Worm (Caenorhabditis elegans) whole organism, young adult: Measurements from ENCODE around the gene K08F11.1.

Experiments
- B0035.1 ChIP-seq: sonication (generic microtip); optimal IDR thresholded peaks from 2 replicates; lab custom pipeline; 2016; ENCODE audit warnings: missing genetic modification characterization, mild to moderate bottlenecking, missing compliant biosample characterization, missing genotype, missing genetic modification reagents
- D2030.7 ChIP-seq: fragments of 200-800 bp; sonication (Bioruptor generic); IDR thresholded peaks from 2 replicates; pipeline ENCODE4 v1.3.6; 2022; ENCODE audit warnings: missing genetic modification reagents, missing genetic modification characterization, missing compliant biosample characterization
- F10E7.11 ChIP-seq: sonication (generic microtip); optimal IDR thresholded peaks from 2 replicates; lab custom pipeline; 2017; ENCODE audit warnings: mild to moderate bottlenecking, missing genetic modification characterization, moderate library complexity, missing compliant biosample characterization
- F49E8.2 ChIP-seq: sonication (generic microtip); optimal IDR thresholded peaks from 3 replicates; lab custom pipeline; 2017; ENCODE audit warnings: missing genetic modification characterization, mild to moderate bottlenecking, missing compliant biosample characterization, antibody characterized with exemption, moderate library complexity; ENCODE audit not compliant: insufficient read depth
- F57A8.1 ChIP-seq: fragments of 200-800 bp; sonication (Bioruptor generic); optimal IDR thresholded peaks from 2 replicates; lab custom pipeline; 2018; ENCODE audit warnings: mild to moderate bottlenecking, missing genetic modification characterization, moderate library complexity, missing compliant biosample characterization
- K12H6.12 ChIP-seq: fragments of 200-800 bp; sonication (Bioruptor generic); optimal IDR thresholded peaks from 2 replicates; lab custom pipeline; 2018; ENCODE audit warnings: mild to moderate bottlenecking, missing genetic modification characterization, missing compliant biosample characterization
- Y53F4B.3 ChIP-seq: fragments of 200-800 bp; sonication (Bioruptor generic); IDR thresholded peaks from 2 replicates; pipeline ENCODE4 v1.3.6; 2022; ENCODE audit warnings: missing genetic modification reagents, missing genetic modification characterization, missing compliant biosample characterization
- Y53G8AR.9 ChIP-seq: fragments of 200-800 bp; sonication (Bioruptor generic); conservative IDR thresholded peaks from 2 replicates; pipeline ENCODE4 v1.3.6; 2022; ENCODE audit warnings: missing genetic modification reagents, missing genetic modification characterization, missing compliant biosample characterization
- Y56A3A.18 ChIP-seq: fragments of 200-800 bp; sonication (Bioruptor generic); IDR thresholded peaks from 2 replicates; pipeline ENCODE4 v1.3.6; 2022; ENCODE audit warnings: missing genetic modification reagents, missing genetic modification characterization, missing compliant biosample characterization
- Y67H2A.10 ChIP-seq: fragments of 200-800 bp; sonication (Bioruptor generic); conservative IDR thresholded peaks from 2 replicates; pipeline ENCODE4 v1.3.6; 2022; ENCODE audit warnings: missing genetic modification reagents, missing genetic modification characterization, missing compliant biosample characterization
- Y95B8A.8 ChIP-seq: fragments of 200-800 bp; sonication (Bioruptor generic); IDR thresholded peaks from 2 replicates; pipeline ENCODE4 v1.3.6; 2022; ENCODE audit warnings: missing genetic modification reagents, missing genetic modification characterization, missing compliant biosample characterization
- ama-1 ChIP-seq, 3 experiments: fragments of 150-350 bp in 1 of 3; sonication (generic microtip) in 2 of 3; optimal IDR thresholded peaks; 2 replicates each; lab custom pipeline; 2014 to 2018; ENCODE audit warnings: missing biosample characterization in 2 of 3, missing genetic modification characterization in 2 of 3, missing genetic modification reagents in 2 of 3
- attf-5 ChIP-seq: fragments of 200-800 bp; sonication (Bioruptor generic); optimal IDR thresholded peaks from 2 replicates; lab custom pipeline; 2018; ENCODE audit warnings: mild to moderate bottlenecking, missing genetic modification characterization, missing compliant biosample characterization
- attf-6 ChIP-seq: fragments of 200-800 bp; sonication (Bioruptor generic); IDR thresholded peaks from 2 replicates; pipeline ENCODE4 v1.3.6; 2022; ENCODE audit warnings: missing genetic modification reagents, missing genetic modification characterization, missing compliant biosample characterization
- ceh-27 ChIP-seq: fragments of 200-800 bp; sonication (Bioruptor generic); optimal IDR thresholded peaks from 2 replicates; lab custom pipeline; 2018; ENCODE audit warnings: mild to moderate bottlenecking, missing genetic modification characterization, moderate library complexity, missing compliant biosample characterization
- ceh-58 ChIP-seq: fragments of 200-800 bp; sonication (Bioruptor generic); IDR thresholded peaks from 2 replicates; pipeline ENCODE4 v1.3.6; 2022; ENCODE audit warnings: missing genetic modification characterization, missing compliant biosample characterization
- ceh-79 ChIP-seq: sonication (generic microtip); optimal IDR thresholded peaks from 2 replicates; lab custom pipeline; 2017; ENCODE audit warnings: mild to moderate bottlenecking, missing genetic modification characterization, missing compliant biosample characterization
- dox-1 ChIP-seq: fragments of 200-800 bp; sonication (Bioruptor generic); IDR thresholded peaks from 2 replicates; pipeline ENCODE4 v1.3.6; 2022; ENCODE audit warnings: missing genetic modification reagents, missing genetic modification characterization, missing compliant biosample characterization
- dpl-1 ChIP-seq: fragments of 150-350 bp; optimal IDR thresholded peaks from 2 replicates; lab custom pipeline; 2014; ENCODE audit warnings: missing biosample characterization, missing genetic modification reagents, missing genetic modification characterization
- ekl-4 ChIP-seq: fragments of 200-800 bp; sonication (Bioruptor generic); IDR thresholded peaks from 2 replicates; pipeline ENCODE4 v1.3.6; 2022; ENCODE audit warnings: missing genetic modification reagents, missing genetic modification characterization, missing compliant biosample characterization
- hmg-1.2 ChIP-seq: fragments of 200-800 bp; sonication (Bioruptor generic); IDR thresholded peaks from 2 replicates; pipeline ENCODE4 v1.3.6; 2022; ENCODE audit warnings: missing genetic modification reagents, missing genetic modification characterization, missing compliant biosample characterization
- hrde-1 ChIP-seq: sonication (generic microtip); optimal IDR thresholded peaks from 2 replicates; lab custom pipeline; 2016; ENCODE audit warnings: missing genetic modification characterization, mild to moderate bottlenecking, missing compliant biosample characterization, moderate library complexity, missing genotype, missing genetic modification reagents, borderline replicate concordance
- lin-26 ChIP-seq: fragments of 200-800 bp; sonication (Bioruptor generic); IDR thresholded peaks from 2 replicates; pipeline ENCODE4 v1.3.6; 2022; ENCODE audit warnings: missing genetic modification reagents, missing genetic modification characterization, missing compliant biosample characterization
- lin-35 ChIP-seq, 3 experiments: fragments of 150-350 bp in 2 of 3; sonication (generic microtip) in 1 of 3; optimal IDR thresholded peaks; 2 replicates each; lab custom pipeline; 2014 to 2018; ENCODE audit warnings: missing biosample characterization in 3 of 3, missing genetic modification characterization in 3 of 3, missing genetic modification reagents in 3 of 3
- lir-1 ChIP-seq: fragments of 200-800 bp; sonication (Bioruptor generic); conservative IDR thresholded peaks from 2 replicates; pipeline ENCODE4 v1.3.6; 2022; ENCODE audit warnings: missing genetic modification reagents, missing genetic modification characterization, missing compliant biosample characterization
- madf-6 ChIP-seq: fragments of 200-800 bp; sonication (Bioruptor generic); IDR thresholded peaks from 2 replicates; pipeline ENCODE4 v1.3.6; 2022; ENCODE audit warnings: missing genetic modification reagents, missing genetic modification characterization, missing compliant biosample characterization
- mcd-1 ChIP-seq: fragments of 200-800 bp; sonication (Bioruptor generic); IDR thresholded peaks from 2 replicates; pipeline ENCODE4 v1.3.6; 2022; ENCODE audit warnings: missing genetic modification reagents, missing genetic modification characterization, missing compliant biosample characterization
- nfyb-1 ChIP-seq: fragments of 200-800 bp; sonication (Bioruptor generic); IDR thresholded peaks from 2 replicates; pipeline ENCODE4 v1.3.6; 2022; ENCODE audit warnings: missing genetic modification reagents, missing genetic modification characterization, missing compliant biosample characterization
- pbrm-1 ChIP-seq: fragments of 200-800 bp; sonication (Bioruptor generic); IDR thresholded peaks from 2 replicates; pipeline ENCODE4 v1.3.6; 2022; ENCODE audit warnings: missing genetic modification reagents, missing genetic modification characterization, missing compliant biosample characterization
- pha-4 ChIP-seq: fragments of 150-350 bp; sonication (generic microtip); optimal IDR thresholded peaks from 2 replicates; lab custom pipeline; 2014; ENCODE audit warnings: missing biosample characterization, missing genetic modification reagents, missing genetic modification characterization
- rcor-1 ChIP-seq: fragments of 200-800 bp; sonication (Bioruptor generic); IDR thresholded peaks from 2 replicates; pipeline ENCODE4 v1.3.6; 2022; ENCODE audit warnings: missing genetic modification reagents, missing genetic modification characterization, missing compliant biosample characterization
- repo-1 ChIP-seq: sonication (generic microtip); optimal IDR thresholded peaks from 2 replicates; lab custom pipeline; 2017; ENCODE audit warnings: mild to moderate bottlenecking, missing genetic modification characterization, missing compliant biosample characterization
- sdz-38 ChIP-seq: sonication (generic microtip); optimal IDR thresholded peaks from 2 replicates; lab custom pipeline; 2016; ENCODE audit warnings: missing genotype, missing genetic modification characterization, missing compliant biosample characterization
- snpc-3.4 ChIP-seq: sonication (generic microtip); optimal IDR thresholded peaks from 2 replicates; lab custom pipeline; 2017; ENCODE audit warnings: missing genetic modification characterization, mild to moderate bottlenecking, missing compliant biosample characterization, antibody characterized with exemption, moderate library complexity, missing genotype, missing genetic modification reagents
- somi-1 ChIP-seq: fragments of 200-800 bp; sonication (Bioruptor generic); optimal IDR thresholded peaks from 2 replicates; lab custom pipeline; 2018; ENCODE audit warnings: mild to moderate bottlenecking, missing genetic modification characterization, missing compliant biosample characterization
- sptf-2 ChIP-seq: fragments of 200-800 bp; sonication (Bioruptor generic); optimal IDR thresholded peaks from 2 replicates; lab custom pipeline; 2018; ENCODE audit warnings: mild to moderate bottlenecking, missing genetic modification characterization, missing compliant biosample characterization
- tbp1 ChIP-seq: fragments of 200-800 bp; sonication (Bioruptor generic); optimal IDR thresholded peaks from 2 replicates; lab custom pipeline; 2018; ENCODE audit warnings: mild to moderate bottlenecking, missing genetic modification characterization, missing compliant biosample characterization
- xnd-1 ChIP-seq: sonication (generic microtip); optimal IDR thresholded peaks from 2 replicates; lab custom pipeline; 2016; ENCODE audit warnings: missing genotype, missing genetic modification reagents, missing genetic modification characterization, missing compliant biosample characterization
- ztf-26 ChIP-seq: sonication (generic microtip); optimal IDR thresholded peaks from 2 replicates; lab custom pipeline; 2017; ENCODE audit warnings: missing genetic modification characterization, missing compliant biosample characterization
- ztf-28 ChIP-seq: fragments of 200-800 bp; sonication (Bioruptor generic); IDR thresholded peaks from 2 replicates; pipeline ENCODE4 v1.3.6; 2022; ENCODE audit warnings: missing genetic modification reagents, missing genetic modification characterization, missing compliant biosample characterization
- ztf-3 ChIP-seq: fragments of 200-800 bp; sonication (Bioruptor generic); optimal IDR thresholded peaks from 2 replicates; lab custom pipeline; 2018; ENCODE audit warnings: mild to moderate bottlenecking, missing genetic modification characterization, missing compliant biosample characterization

Gene K08F11.1

ce11 chrIV:4745422-4745821 lies 20.8 kb downstream of the K08F11.1 start, which contains the start of gene timm-17B.1 (continued):
- TF ChIP-seq F57A8.1 (GFP tag; lab: Kevin White, UChicago): no peak
- TF ChIP-seq madf-6 (GFP tag; lab: Robert Waterston, UW): peak; percentile 30; the same call in 1 of the 2 replicates
- no peak for TF ChIP-seq pha-4
- no peak for TF ChIP-seq ztf-28 (GFP tag; lab: Robert Waterston, UW)
- peak; percentile 9 for TF ChIP-seq tbp1 (GFP tag; lab: Kevin White, UChicago)
- TF ChIP-seq rcor-1 (GFP tag; lab: Robert Waterston, UW): peak; percentile 63; the same call in 1 of the 2 replicates
- no peak for TF ChIP-seq ceh-27
- TF ChIP-seq D2030.7 (GFP tag; lab: Robert Waterston, UW): no peak
- peak in 1 of 3 experiments; percentile 66 for TF ChIP-seq lin-35 (GFP tag; optimal IDR thresholded peaks at IDR 0.05; lab: Kevin White, UChicago)
- TF ChIP-seq lir-1: no peak
- 0 out of 2 replicates have a peak, but pooled peaks have one; percentile 62 for TF ChIP-seq Y53G8AR.9 (GFP tag; lab: Robert Waterston, UW)
- no peak for TF ChIP-seq B0035.1 (tag; lab: Kevin White, UChicago)
- peak; percentile 88 for TF ChIP-seq mcd-1 (GFP tag; lab: Robert Waterston, UW)
- TF ChIP-seq dpl-1 (GFP tag; lab: Kevin White, UChicago): no peak
- TF ChIP-seq attf-6: no peak
- TF ChIP-seq ceh-79: no peak
- no peak for TF ChIP-seq K12H6.12
- no peak for TF ChIP-seq sdz-38
- peak; percentile 68 for TF ChIP-seq dox-1 (GFP tag; lab: Robert Waterston, UW)
- TF ChIP-seq xnd-1 (tag; lab: Kevin White, UChicago): peak; percentile 51
- TF ChIP-seq Y53F4B.3 (GFP tag; lab: Robert Waterston, UW): no peak
- TF ChIP-seq nfyb-1 (GFP tag; lab: Robert Waterston, UW): 0 out of 2 replicates have a peak, but pooled peaks have one; percentile 68
- no peak for TF ChIP-seq Y67H2A.10 (GFP tag; lab: Robert Waterston, UW)

- TF ChIP-seq pbrm-1 (GFP tag; lab: Robert Waterston, UW) (no peak), somi-1 (no peak), mcd-1 (GFP tag; lab: Robert Waterston, UW) (peak; percentile 23; the same call in 1 of the 2 replicates), lin-26 (GFP tag; lab: Robert Waterston, UW) (0 out of 2 replicates have a peak, but pooled peaks have one; percentile 24), hmg-1.2 (GFP tag; lab: Robert Waterston, UW) (peak; percentile 22; the same call in 1 of the 2 replicates), ztf-3 (GFP tag; lab: Kevin White, UChicago) (no peak), dox-1 (GFP tag; lab: Robert Waterston, UW) (0 out of 2 replicates have a peak, but pooled peaks have one; percentile 14), repo-1 (tag; lab: Kevin White, UChicago) (peak; percentile 69), nfyb-1 (GFP tag; lab: Robert Waterston, UW) (no peak), ceh-58 (GFP tag; lab: Robert Waterston, UW) (no peak), ztf-26 (no peak), ekl-4 (GFP tag; lab: Robert Waterston, UW) (no peak), ama-1 (optimal IDR thresholded peaks at IDR 0.05; lab: Kevin White, UChicago) (peak; percentile 25), ama-1 (GFP tag; optimal IDR thresholded peaks at IDR 0.05; lab: Kevin White, UChicago) (peak in 1 of 2 experiments; percentile 51), F49E8.2 (peak; percentile 28), attf-5 (GFP tag; lab: Kevin White, UChicago) (peak; percentile 17), F10E7.11 (tag; lab: Kevin White, UChicago) (peak; percentile 11), Y95B8A.8 (GFP tag; lab: Robert Waterston, UW) (0 out of 2 replicates have a peak, but pooled peaks have one; percentile 52), hrde-1 (tag; lab: Kevin White, UChicago) (peak; percentile 51), madf-6 (GFP tag; lab: Robert Waterston, UW) (peak; percentile 16; the same call in 1 of the 2 replicates), snpc-3.4 (peak; percentile 11), sptf-2 (no peak), Y56A3A.18 (0 out of 2 replicates have a peak, but pooled peaks have one; percentile 38)
Measured at ce11 chrIV:4747553-4747952, 22.9 kb downstream of the K08F11.1 start, which contains the start of gene tctn-1. tctn-1 (minus strand) TSS chrIV:4747832.
